Fruit fly (Drosophila melanogaster) whole organism, prepupa: Measurements from ENCODE around the gene CG44325.

Experiments used
- Blimp-1 ChIP-seq: fragments of 200-800 bp; sonication (Bioruptor generic); optimal IDR thresholded peaks from 3 replicates; lab custom pipeline; 2017; ENCODE audit warnings: missing biosample characterization, missing genetic modification characterization, mild to moderate bottlenecking, moderate library complexity, missing genetic modification reagents
- CG10631 ChIP-seq: fragments of 200-800 bp; sonication (Bioruptor generic); optimal IDR thresholded peaks from 2 replicates; lab custom pipeline; 2016; ENCODE audit warnings: missing biosample characterization, missing genetic modification characterization
- CG10669 ChIP-seq: fragments of 200-800 bp; sonication (Bioruptor generic); optimal IDR thresholded peaks from 3 replicates; lab custom pipeline; 2018; ENCODE audit warnings: missing biosample characterization, mild to moderate bottlenecking, missing genetic modification characterization, moderate library complexity
- CG11294 ChIP-seq: fragments of 200-800 bp; sonication (Bioruptor generic); IDR thresholded peaks from 2 replicates; pipeline ENCODE4 v1.3.6; 2022; ENCODE audit warnings: missing biosample characterization, missing genetic modification characterization
- CG11762 ChIP-seq: fragments of 200-800 bp; sonication (Bioruptor generic); optimal IDR thresholded peaks from 3 replicates; lab custom pipeline; 2016; ENCODE audit warnings: missing biosample characterization, missing genetic modification characterization; ENCODE audit not compliant: insufficient read depth
- CG11902 ChIP-seq: fragments of 200-800 bp; sonication (Bioruptor generic); optimal IDR thresholded peaks from 3 replicates; lab custom pipeline; 2016; ENCODE audit warnings: missing biosample characterization, missing genetic modification characterization
- CG15336 ChIP-seq: fragments of 200-800 bp; sonication (Bioruptor generic); IDR thresholded peaks from 2 replicates; pipeline ENCODE4 v1.3.6; 2022; ENCODE audit warnings: missing biosample characterization, missing genetic modification characterization
- CG1621 ChIP-seq: fragments of 200-800 bp; sonication (Bioruptor generic); optimal IDR thresholded peaks from 3 replicates; lab custom pipeline; 2018; ENCODE audit warnings: missing biosample characterization, mild to moderate bottlenecking, missing genetic modification characterization
- CG3032 ChIP-seq: fragments of 200-800 bp; optimal IDR thresholded peaks from 2 replicates; lab custom pipeline; 2019; ENCODE audit warnings: missing biosample characterization, mild to moderate bottlenecking, missing genetic modification characterization, moderate library complexity
- CG31627 ChIP-seq: fragments of 200-800 bp; sonication (Bioruptor generic); optimal IDR thresholded peaks from 3 replicates; lab custom pipeline; 2016; ENCODE audit warnings: missing biosample characterization, missing genetic modification characterization
- CG32006 ChIP-seq: fragments of 200-800 bp; sonication (Bioruptor generic); optimal IDR thresholded peaks from 3 replicates; lab custom pipeline; 2017; ENCODE audit warnings: missing biosample characterization, mild to moderate bottlenecking, missing genetic modification characterization
- CG6163 ChIP-seq: fragments of 200-800 bp; sonication (Bioruptor generic); IDR thresholded peaks from 3 replicates; pipeline ENCODE4 v1.3.6; 2022; ENCODE audit warnings: missing biosample characterization, missing genetic modification characterization
- CG6276 ChIP-seq: fragments of 200-800 bp; sonication (Bioruptor generic); optimal IDR thresholded peaks from 2 replicates; lab custom pipeline; 2017; ENCODE audit warnings: missing biosample characterization, mild to moderate bottlenecking, missing genetic modification characterization
- CG6808 ChIP-seq: fragments of 200-800 bp; sonication (Bioruptor generic); optimal IDR thresholded peaks from 3 replicates; lab custom pipeline; 2017; ENCODE audit warnings: missing biosample characterization, missing genetic modification characterization, mild to moderate bottlenecking, moderate library complexity, missing genetic modification reagents
- CG6854 ChIP-seq: fragments of 200-800 bp; sonication (Bioruptor generic); optimal IDR thresholded peaks from 2 replicates; lab custom pipeline; 2017; ENCODE audit warnings: missing biosample characterization, mild to moderate bottlenecking, missing genetic modification characterization
- CG8119 ChIP-seq: fragments of 200-800 bp; sonication (Bioruptor generic); IDR thresholded peaks from 3 replicates; pipeline ENCODE4 v1.3.6; 2022; ENCODE audit warnings: missing biosample characterization, missing genetic modification characterization
- CG8319 ChIP-seq: fragments of 200-800 bp; sonication (Bioruptor generic); optimal IDR thresholded peaks from 3 replicates; lab custom pipeline; 2016; ENCODE audit warnings: missing biosample characterization, missing genetic modification characterization
- CG8632 ChIP-seq: fragments of 200-800 bp; sonication (Bioruptor generic); optimal IDR thresholded peaks from 3 replicates; lab custom pipeline; 2016; ENCODE audit warnings: missing biosample characterization, missing genetic modification characterization
- CG9139 ChIP-seq: fragments of 200-800 bp; sonication (Bioruptor generic); optimal IDR thresholded peaks from 3 replicates; lab custom pipeline; 2017; ENCODE audit warnings: missing biosample characterization, mild to moderate bottlenecking, missing genetic modification characterization
- Eip75B ChIP-seq: fragments of 200-800 bp; sonication (Bioruptor generic); optimal IDR thresholded peaks from 3 replicates; lab custom pipeline; 2016; ENCODE audit warnings: missing biosample characterization, missing genetic modification characterization
- Eip78C ChIP-seq: fragments of 200-800 bp; sonication (Bioruptor generic); peaks from one replicate; lab custom pipeline; 2016; ENCODE audit warnings: missing biosample characterization, missing genetic modification characterization
- Eip93F ChIP-seq: fragments of 200-800 bp; sonication (Bioruptor generic); optimal IDR thresholded peaks from 2 replicates; lab custom pipeline; 2016; ENCODE audit warnings: missing biosample characterization, mild to moderate bottlenecking, missing genetic modification characterization
- Ets21C ChIP-seq: fragments of 200-800 bp; sonication (Bioruptor generic); optimal IDR thresholded peaks from 3 replicates; lab custom pipeline; 2016; ENCODE audit warnings: missing biosample characterization, missing genetic modification characterization
- Ets96B ChIP-seq: fragments of 200-800 bp; optimal IDR thresholded peaks from 2 replicates; lab custom pipeline; 2019; ENCODE audit warnings: missing biosample characterization, mild to moderate bottlenecking, missing genetic modification characterization, moderate library complexity
- Gug ChIP-seq: fragments of 200-800 bp; sonication (Bioruptor generic); IDR thresholded peaks from 2 replicates; pipeline ENCODE4 v1.3.6; 2022; ENCODE audit warnings: missing biosample characterization, missing genetic modification characterization
- Hr38 ChIP-seq: sonication (Bioruptor generic); optimal IDR thresholded peaks from 2 replicates; lab custom pipeline; 2016; ENCODE audit warnings: missing biosample characterization, missing genetic modification characterization
- Hr4 ChIP-seq: fragments of 200-800 bp; sonication (Bioruptor generic); optimal IDR thresholded peaks from 3 replicates; lab custom pipeline; 2016; ENCODE audit warnings: missing biosample characterization, missing genetic modification characterization
- Lpt ChIP-seq: fragments of 200-800 bp; sonication (Bioruptor generic); optimal IDR thresholded peaks from 3 replicates; lab custom pipeline; 2016; ENCODE audit warnings: missing biosample characterization, missing genetic modification characterization
- Met ChIP-seq: fragments of 200-800 bp; sonication (Bioruptor generic); optimal IDR thresholded peaks from 3 replicates; lab custom pipeline; 2016; ENCODE audit warnings: missing biosample characterization, missing genetic modification characterization
- Smox ChIP-seq: fragments of 200-800 bp; sonication (Bioruptor generic); optimal IDR thresholded peaks from 3 replicates; lab custom pipeline; 2016; ENCODE audit warnings: missing biosample characterization, missing genetic modification characterization
- Sox102F ChIP-seq: fragments of 200-800 bp; sonication (Bioruptor generic); optimal IDR thresholded peaks from 2 replicates; lab custom pipeline; 2016; ENCODE audit warnings: missing biosample characterization, mild to moderate bottlenecking, missing genetic modification characterization
- Sox14 ChIP-seq: fragments of 200-800 bp; sonication (Bioruptor generic); optimal IDR thresholded peaks from 3 replicates; lab custom pipeline; 2016; ENCODE audit warnings: missing biosample characterization, missing genetic modification characterization
- Sox15 ChIP-seq: fragments of 200-800 bp; sonication (Bioruptor generic); optimal IDR thresholded peaks from 3 replicates; lab custom pipeline; 2016; ENCODE audit warnings: missing biosample characterization, missing genetic modification characterization
- achi ChIP-seq: fragments of 200-800 bp; sonication (Bioruptor generic); optimal IDR thresholded peaks from 3 replicates; lab custom pipeline; 2016; ENCODE audit warnings: missing biosample characterization, missing genetic modification characterization
- cyc ChIP-seq: fragments of 200-800 bp; sonication (Bioruptor generic); optimal IDR thresholded peaks from 3 replicates; lab custom pipeline; 2016; ENCODE audit warnings: missing biosample characterization, missing genetic modification characterization
- dsx ChIP-seq: fragments of 200-800 bp; optimal IDR thresholded peaks from 3 replicates; lab custom pipeline; 2019; ENCODE audit warnings: missing biosample characterization, mild to moderate bottlenecking, missing genetic modification characterization, moderate library complexity; ENCODE audit not compliant: poor library complexity, severe bottlenecking
- esn ChIP-seq: fragments of 200-800 bp; sonication (Bioruptor generic); optimal IDR thresholded peaks from 2 replicates; lab custom pipeline; 2016; ENCODE audit warnings: missing biosample characterization, mild to moderate bottlenecking, missing genetic modification characterization, moderate library complexity
- fd85E ChIP-seq: fragments of 200-800 bp; sonication (Bioruptor generic); optimal IDR thresholded peaks from 3 replicates; lab custom pipeline; 2016; ENCODE audit warnings: missing biosample characterization, missing genetic modification characterization
- fkh ChIP-seq: fragments of 200-800 bp; sonication (Bioruptor generic); optimal IDR thresholded peaks from 3 replicates; lab custom pipeline; 2017; ENCODE audit warnings: missing biosample characterization, mild to moderate bottlenecking, missing genetic modification characterization, moderate library complexity
- lz ChIP-seq: fragments of 200-800 bp; sonication (Bioruptor generic); optimal IDR thresholded peaks from 3 replicates; lab custom pipeline; 2016; ENCODE audit warnings: missing biosample characterization, missing genetic modification characterization
- pdm3 ChIP-seq: fragments of 200-800 bp; sonication (Bioruptor generic); optimal IDR thresholded peaks from 3 replicates; lab custom pipeline; 2016; ENCODE audit warnings: missing biosample characterization, missing genetic modification characterization
- salr ChIP-seq, 2 experiments: fragments of 200-800 bp; sonication (Bioruptor generic); optimal IDR thresholded peaks; 3 replicates each; lab custom pipeline; 2016 to 2018; ENCODE audit warnings: missing biosample characterization in 2 of 2, missing genetic modification characterization in 2 of 2, mild to moderate bottlenecking in 1 of 2
- spab ChIP-seq: fragments of 200-800 bp; sonication (Bioruptor generic); optimal IDR thresholded peaks from 2 replicates; lab custom pipeline; 2017; ENCODE audit warnings: missing biosample characterization, mild to moderate bottlenecking, missing genetic modification characterization, missing genetic modification reagents
- ss ChIP-seq, 2 experiments: fragments of 200-800 bp; sonication (Bioruptor generic); optimal IDR thresholded peaks; 2 replicates in 1 of 2; 3 replicates in 1 of 2; lab custom pipeline; 2017 to 2018; ENCODE audit warnings: mild to moderate bottlenecking in 2 of 2, missing biosample characterization in 2 of 2, missing genetic modification characterization in 2 of 2, moderate library complexity in 1 of 2
- svp ChIP-seq: fragments of 200-800 bp; sonication (Bioruptor generic); peaks from one replicate; lab custom pipeline; 2016; ENCODE audit warnings: missing biosample characterization, missing genetic modification characterization
- topi ChIP-seq: fragments of 200-800 bp; sonication (Bioruptor generic); optimal IDR thresholded peaks from 3 replicates; lab custom pipeline; 2016; ENCODE audit warnings: missing biosample characterization, missing genetic modification characterization

Gene CG44325

dm6 chrX:9110155-9110909, 32.0 kb upstream of the CG44325 start:
- TF ChIP-seq Eip78C (GFP tag; lab: Kevin White, UChicago): peak; percentile 40
- TF ChIP-seq Ets96B (tag; lab: Kevin White, UChicago): no peak
- TF ChIP-seq dsx (GFP tag; lab: Kevin White, UChicago): peak; percentile 91

dm6 chrX:9109072-9109844, 31.0 kb upstream of the CG44325 start:
- TF ChIP-seq CG10631 (GFP tag; lab: Kevin White, UChicago) (peak; percentile 57), CG10669 (GFP tag; lab: Kevin White, UChicago) (peak; percentile 46), Hr4 (GFP tag; lab: Kevin White, UChicago) (no peak), cyc (GFP tag; lab: Kevin White, UChicago) (peak; percentile 61), Blimp-1 (GFP tag; lab: Kevin White, UChicago) (no peak), Eip75B (peak; percentile 58), Eip78C (GFP tag; lab: Kevin White, UChicago) (peak; percentile 81), topi (GFP tag; lab: Kevin White, UChicago) (peak; percentile 69), Sox15 (GFP tag; lab: Kevin White, UChicago) (peak; percentile 53), lz (GFP tag; lab: Kevin White, UChicago) (peak; percentile 55), CG8632 (GFP tag; lab: Kevin White, UChicago) (peak; percentile 46), Eip93F (GFP tag; lab: Kevin White, UChicago) (no peak), Ets21C (peak; percentile 61), CG8319 (peak; percentile 16), fd85E (GFP tag; lab: Kevin White, UChicago) (no peak), ss (GFP tag; optimal IDR thresholded peaks at IDR 0.05; lab: Kevin White, UChicago) (peak in 1 of 2 experiments; percentile 25), CG8119 (peak; percentile 48; the same call in 2 of the 3 replicates), CG6808 (GFP tag; lab: Kevin White, UChicago) (no peak), Smox (GFP tag; lab: Kevin White, UChicago) (peak; percentile 66), Gug (peak; percentile 18; the same call in 1 of the 2 replicates), Lpt (GFP tag; lab: Kevin White, UChicago) (no peak), CG11294 (no peak), CG11902 (GFP tag; lab: Kevin White, UChicago) (peak; percentile 37), Met (GFP tag; lab: Kevin White, UChicago) (peak; percentile 65), salr (GFP tag; optimal IDR thresholded peaks at IDR 0.05; lab: Kevin White, UChicago) (peak; percentile 1 to 46), CG15336 (GFP tag; lab: Robert Waterston, UW) (peak; percentile 36; the same call in 1 of the 2 replicates), CG32006 (GFP tag; lab: Kevin White, UChicago) (peak; percentile 66), CG9139 (GFP tag; lab: Kevin White, UChicago) (no peak), CG1621 (tag; lab: Kevin White, UChicago) (peak; percentile 16), CG6854 (peak; percentile 19), CG6163 (peak; percentile 22; the same call in 1 of the 3 replicates), Hr38 (GFP tag; lab: Kevin White, UChicago) (no peak), Sox14 (GFP tag; lab: Kevin White, UChicago) (peak; percentile 65), CG6276 (GFP tag; lab: Kevin White, UChicago) (no peak), CG31627 (peak; percentile 66), svp (GFP tag; lab: Kevin White, UChicago) (no peak), fkh (GFP tag; lab: Kevin White, UChicago) (peak; percentile 75), CG11762 (GFP tag; lab: Kevin White, UChicago) (peak; percentile 39), dsx (GFP tag; lab: Kevin White, UChicago) (no peak), Sox102F (GFP tag; lab: Kevin White, UChicago) (no peak), spab (GFP tag; lab: Kevin White, UChicago) (no peak), esn (GFP tag; lab: Kevin White, UChicago) (peak; percentile 59), achi (GFP tag; lab: Kevin White, UChicago) (peak; percentile 67), CG3032 (tag; lab: Kevin White, UChicago) (peak; percentile 48), pdm3 (GFP tag; lab: Kevin White, UChicago) (peak; percentile 67)
